Fruit fly (Drosophila melanogaster): ENCODE results near the gene CG18135.

dm6 chr3L:19046389-19047042, 48.4 kb upstream of the CG18135 start:
- no peak for TF ChIP-seq ttk (optimal IDR thresholded peaks at IDR 0.05)
- TF ChIP-seq h (optimal IDR thresholded peaks at IDR 0.05), result no peak
- TF ChIP-seq psq (optimal IDR thresholded peaks at IDR 0.05), result no peak
- no peak for TF ChIP-seq Myc (optimal IDR thresholded peaks at IDR 0.05)
- no peak for TF ChIP-seq insv (optimal IDR thresholded peaks at IDR 0.05)
